Fruit fly (Drosophila melanogaster) whole organism, embryonic: ENCODE measurements around the gene zen2.

Experiments used
- CG11247 ChIP-seq: fragments of 200-800 bp; sonication (Bioruptor generic); IDR thresholded peaks from 2 replicates; pipeline ENCODE4 v1.3.6; 2022; ENCODE audit warnings: missing biosample characterization, missing genetic modification characterization
- CG11504 ChIP-seq: fragments of 200-800 bp; sonication (Bioruptor generic); optimal IDR thresholded peaks from 3 replicates; lab custom pipeline; 2019; ENCODE audit warnings: missing biosample characterization, mild to moderate bottlenecking, missing genetic modification characterization, moderate library complexity
- CG14710 ChIP-seq: fragments of 200-800 bp; sonication (Bioruptor generic); optimal IDR thresholded peaks from 3 replicates; lab custom pipeline; 2019; ENCODE audit warnings: missing biosample characterization, mild to moderate bottlenecking, missing genetic modification characterization, moderate library complexity
- CG14965 ChIP-seq: fragments of 200-800 bp; sonication (Bioruptor generic); optimal IDR thresholded peaks from 2 replicates; lab custom pipeline; 2016; ENCODE audit warnings: missing biosample characterization, missing genetic modification characterization, borderline replicate concordance
- CG15269 ChIP-seq: fragments of 200-800 bp; sonication (Bioruptor generic); optimal IDR thresholded peaks from 2 replicates; lab custom pipeline; 2018; ENCODE audit warnings: missing biosample characterization, mild to moderate bottlenecking, missing genetic modification characterization, moderate library complexity
- CG15514 ChIP-seq: fragments of 200-800 bp; sonication (Bioruptor generic); optimal IDR thresholded peaks from 3 replicates; lab custom pipeline; 2017; ENCODE audit warnings: missing biosample characterization, missing genetic modification characterization, mild to moderate bottlenecking, moderate library complexity, missing genetic modification reagents
- CG18476 ChIP-seq: fragments of 200-800 bp; sonication (Bioruptor generic); optimal IDR thresholded peaks from 2 replicates; lab custom pipeline; 2016; ENCODE audit warnings: missing biosample characterization, mild to moderate bottlenecking, missing genetic modification characterization
- CG18619 ChIP-seq: fragments of 200-800 bp; sonication (Bioruptor generic); optimal IDR thresholded peaks from 3 replicates; lab custom pipeline; 2017; ENCODE audit warnings: missing biosample characterization, mild to moderate bottlenecking, missing genetic modification characterization
- CG30403 ChIP-seq: fragments of 200-800 bp; sonication (Bioruptor generic); optimal IDR thresholded peaks from 3 replicates; lab custom pipeline; 2016; ENCODE audit warnings: missing biosample characterization, missing genetic modification characterization
- CG31388 ChIP-seq: fragments of 200-800 bp; sonication (Bioruptor generic); optimal IDR thresholded peaks from 2 replicates; lab custom pipeline; 2016; ENCODE audit warnings: missing biosample characterization, missing genetic modification characterization
- CG32767 ChIP-seq: fragments of 200-800 bp; sonication (Bioruptor generic); IDR thresholded peaks from 2 replicates; pipeline ENCODE4 v1.3.6; 2022; ENCODE audit warnings: missing biosample characterization, missing genetic modification characterization
- CG32772 ChIP-seq: fragments of 200-800 bp; sonication (Bioruptor generic); IDR thresholded peaks from 2 replicates; pipeline ENCODE4 v1.3.6; 2022; ENCODE audit warnings: missing biosample characterization, missing genetic modification characterization
- CG33213 ChIP-seq: fragments of 200-800 bp; sonication (Bioruptor generic); optimal IDR thresholded peaks from 3 replicates; lab custom pipeline; 2016; ENCODE audit warnings: missing biosample characterization, missing genetic modification characterization
- CG3726 ChIP-seq: fragments of 200-800 bp; sonication (Bioruptor generic); IDR thresholded peaks from 3 replicates; pipeline ENCODE4, ENCODE4 v1.3.6; 2022; ENCODE audit warnings: missing biosample characterization, missing genetic modification characterization
- CG4820 ChIP-seq: fragments of 200-800 bp; sonication (Bioruptor generic); optimal IDR thresholded peaks from 3 replicates; lab custom pipeline; 2016; ENCODE audit warnings: missing biosample characterization, missing genetic modification characterization
- CG6854 ChIP-seq: fragments of 200-800 bp; sonication (Bioruptor generic); optimal IDR thresholded peaks from 3 replicates; lab custom pipeline; 2017; ENCODE audit warnings: missing biosample characterization, mild to moderate bottlenecking, missing genetic modification characterization
- CG7357 ChIP-seq: fragments of 200-800 bp; sonication (Bioruptor generic); IDR thresholded peaks from 3 replicates; pipeline ENCODE4 v1.3.6; 2022; ENCODE audit warnings: missing biosample characterization, missing genetic modification characterization
- CG9876 ChIP-seq: fragments of 200-800 bp; sonication (Bioruptor generic); optimal IDR thresholded peaks from 2 replicates; lab custom pipeline; 2016; ENCODE audit warnings: missing biosample characterization, missing genetic modification characterization
- Deaf1 ChIP-seq: fragments of 200-800 bp; optimal IDR thresholded peaks from 3 replicates; lab custom pipeline; 2019; ENCODE audit warnings: missing biosample characterization, mild to moderate bottlenecking, missing genetic modification characterization, moderate library complexity
- E2f1 ChIP-seq: fragments of 200-800 bp; sonication (Bioruptor generic); IDR thresholded peaks from 2 replicates; pipeline ENCODE4 v1.3.6; 2022; ENCODE audit warnings: missing biosample characterization, missing genetic modification characterization
- ERR ChIP-seq: fragments of 200-800 bp; sonication (Bioruptor generic); optimal IDR thresholded peaks from 2 replicates; lab custom pipeline; 2016; ENCODE audit warnings: missing biosample characterization, missing genetic modification characterization
- HLHmδ ChIP-seq: fragments of 200-800 bp; sonication (Bioruptor generic); optimal IDR thresholded peaks from 2 replicates; lab custom pipeline; 2018; ENCODE audit warnings: missing biosample characterization, mild to moderate bottlenecking, missing genetic modification characterization, moderate library complexity
- Hmx ChIP-seq: fragments of 200-800 bp; sonication (Bioruptor generic); optimal IDR thresholded peaks from 2 replicates; lab custom pipeline; 2016; ENCODE audit warnings: missing biosample characterization, missing genetic modification characterization
- Jarid2 ChIP-seq: fragments of 200-800 bp; sonication (Bioruptor generic); optimal IDR thresholded peaks from 3 replicates; lab custom pipeline; 2017; ENCODE audit warnings: mild to moderate bottlenecking, missing biosample characterization, missing genetic modification reagents, missing genetic modification characterization
- Lpt ChIP-seq: fragments of >200 bp; optimal IDR thresholded peaks from 2 replicates; lab custom pipeline; 2018; ENCODE audit warnings: missing biosample characterization, missing genetic modification characterization
- Myb ChIP-seq: fragments of 200-800 bp; sonication (Bioruptor generic); optimal IDR thresholded peaks from 2 replicates; lab custom pipeline; 2016; ENCODE audit warnings: missing biosample characterization, missing genetic modification characterization
- Opbp ChIP-seq: fragments of 200-800 bp; sonication (Bioruptor generic); IDR thresholded peaks from 3 replicates; pipeline ENCODE4 v1.3.6; 2022; ENCODE audit warnings: missing biosample characterization, missing genetic modification characterization; ENCODE audit not compliant: partially characterized antibody
- Rx ChIP-seq: fragments of 200-800 bp; sonication (Bioruptor generic); IDR thresholded peaks from 2 replicates; pipeline ENCODE4 v1.3.6; 2022; ENCODE audit warnings: missing biosample characterization, missing genetic modification characterization
- Xrp1 ChIP-seq: fragments of 200-800 bp; sonication (Bioruptor generic); IDR thresholded peaks from 2 replicates; pipeline ENCODE4 v1.3.6; 2022; ENCODE audit warnings: missing biosample characterization, missing genetic modification characterization
- ap ChIP-seq: fragments of 200-800 bp; sonication (Bioruptor generic); IDR thresholded peaks from 2 replicates; pipeline ENCODE4 v1.3.6; 2022; ENCODE audit warnings: missing biosample characterization, missing genetic modification characterization
- az2 ChIP-seq: fragments of 200-800 bp; sonication (Bioruptor generic); optimal IDR thresholded peaks from 3 replicates; lab custom pipeline; 2016; ENCODE audit warnings: missing biosample characterization, missing genetic modification characterization
- bab2 ChIP-seq: fragments of 200-800 bp; sonication (Bioruptor generic); optimal IDR thresholded peaks from 2 replicates; lab custom pipeline; 2016; ENCODE audit warnings: missing biosample characterization, missing genetic modification characterization
- crp ChIP-seq, 2 experiments: fragments of 200-800 bp; sonication (Bioruptor generic); optimal IDR thresholded peaks; 2 replicates in 1 of 2; 3 replicates in 1 of 2; lab custom pipeline; 2017; ENCODE audit warnings: missing biosample characterization in 2 of 2, missing genetic modification characterization in 2 of 2, mild to moderate bottlenecking in 1 of 2, moderate library complexity in 1 of 2
- disco-r ChIP-seq: fragments of 200-800 bp; sonication (Bioruptor generic); optimal IDR thresholded peaks from 2 replicates; lab custom pipeline; 2016; ENCODE audit warnings: missing biosample characterization, missing genetic modification characterization
- dmrt11E ChIP-seq: fragments of 200-800 bp; sonication (Bioruptor generic); optimal IDR thresholded peaks from 3 replicates; lab custom pipeline; 2018; ENCODE audit warnings: missing biosample characterization, mild to moderate bottlenecking, missing genetic modification characterization, moderate library complexity
- ewg ChIP-seq: fragments of 200-800 bp; sonication (Bioruptor generic); optimal IDR thresholded peaks from 3 replicates; lab custom pipeline; 2017; ENCODE audit warnings: mild to moderate bottlenecking, missing biosample characterization, missing genetic modification reagents, missing genetic modification characterization
- ham ChIP-seq: fragments of 200-800 bp; sonication (Bioruptor generic); IDR thresholded peaks from 2 replicates; pipeline ENCODE4 v1.3.6; 2022; ENCODE audit warnings: missing biosample characterization, missing genetic modification characterization
- jing ChIP-seq: fragments of 200-800 bp; sonication (Bioruptor generic); optimal IDR thresholded peaks from 2 replicates; lab custom pipeline; 2018; ENCODE audit warnings: missing biosample characterization, mild to moderate bottlenecking, missing genetic modification characterization
- ken ChIP-seq: fragments of 200-800 bp; sonication (Bioruptor generic); IDR thresholded peaks from 3 replicates; pipeline ENCODE4 v1.3.6; 2022; ENCODE audit warnings: missing biosample characterization, missing genetic modification characterization
- klu ChIP-seq: fragments of 200-800 bp; sonication (Bioruptor generic); IDR thresholded peaks from 2 replicates; pipeline ENCODE4 v1.3.6; 2022; ENCODE audit warnings: missing biosample characterization, missing genetic modification characterization
- mld ChIP-seq: fragments of 200-800 bp; sonication (Bioruptor generic); IDR thresholded peaks from 3 replicates; pipeline ENCODE4 v1.3.6; 2022; ENCODE audit warnings: missing biosample characterization, missing genetic modification characterization; ENCODE audit not compliant: partially characterized antibody
- org-1 ChIP-seq: fragments of 200-800 bp; sonication (Bioruptor generic); optimal IDR thresholded peaks from 2 replicates; lab custom pipeline; 2017; ENCODE audit warnings: missing biosample characterization, missing genetic modification characterization
- pb ChIP-seq: fragments of 200-800 bp; sonication (Bioruptor generic); optimal IDR thresholded peaks from 3 replicates; lab custom pipeline; 2016; ENCODE audit warnings: missing biosample characterization, missing genetic modification characterization
- prd ChIP-seq, 3 experiments: fragments of >200 bp in 2 of 3; fragments of 200-800 bp in 1 of 3; sonication (Bioruptor generic) in 1 of 3; optimal IDR thresholded peaks in 2 of 3; IDR thresholded peaks in 1 of 3; 2 replicates in 2 of 3; 3 replicates in 1 of 3; pipeline versions ENCODE4 v1.3.6 to Lab custom; 2017 to 2022; ENCODE audit warnings: missing biosample characterization in 1 of 3, missing genetic modification characterization in 1 of 3
- pros ChIP-seq: fragments of 200-800 bp; sonication (Bioruptor generic); optimal IDR thresholded peaks from 3 replicates; lab custom pipeline; 2019; ENCODE audit warnings: missing biosample characterization, mild to moderate bottlenecking, missing genetic modification characterization, moderate library complexity
- row ChIP-seq: fragments of 200-800 bp; sonication (Bioruptor generic); IDR thresholded peaks from 3 replicates; pipeline ENCODE4 v1.3.6; 2022; ENCODE audit warnings: missing biosample characterization, missing genetic modification characterization
- stc ChIP-seq: fragments of 200-800 bp; sonication (Bioruptor generic); IDR thresholded peaks from 2 replicates; pipeline ENCODE4 v1.3.6; 2022; ENCODE audit warnings: missing biosample characterization, missing genetic modification characterization
- toy ChIP-seq: fragments of 200-800 bp; sonication (Bioruptor generic); IDR thresholded peaks from 2 replicates; pipeline ENCODE4 v1.3.6; 2022; ENCODE audit warnings: missing biosample characterization, missing genetic modification characterization
- tx ChIP-seq: fragments of 200-800 bp; sonication (Bioruptor generic); optimal IDR thresholded peaks from 2 replicates; lab custom pipeline; 2016; ENCODE audit warnings: missing biosample characterization, missing genetic modification characterization
- vfl ChIP-seq: fragments of 200-800 bp; sonication (Bioruptor generic); optimal IDR thresholded peaks from 2 replicates; lab custom pipeline; 2016; ENCODE audit warnings: missing biosample characterization, missing genetic modification characterization

Gene zen2

dm6 chr3R:6762794-6763407 lies 19.0 kb upstream of the zen2 start (continued):
- TF ChIP-seq CG32767 (GFP tag; lab: Robert Waterston, UW) (peak; percentile 77), E2f1 (GFP tag; lab: Robert Waterston, UW) (peak; percentile 76), Xrp1 (peak; percentile 94), CG4820 (GFP tag; lab: Kevin White, UChicago) (peak; percentile 89), CG15269 (tag; lab: Kevin White, UChicago) (peak; percentile 74), dmrt11E (tag; lab: Kevin White, UChicago) (peak; percentile 99), crp (GFP tag; optimal IDR thresholded peaks at IDR 0.05; lab: Kevin White, UChicago) (peak in 1 of 2 experiments; percentile 17), toy (no peak), jing (GFP tag; lab: Kevin White, UChicago) (peak; percentile 12), CG6854 (GFP tag; lab: Kevin White, UChicago) (peak; percentile 38), CG14710 (tag; lab: Kevin White, UChicago) (peak; percentile 98), klu (no peak; the same call in 1 of the 2 replicates), mld (GFP tag; lab: Robert Waterston, UW) (no peak), row (GFP tag; lab: Robert Waterston, UW) (peak; percentile 80), ken (no peak), CG9876 (GFP tag; lab: Kevin White, UChicago) (no peak), prd (optimal IDR thresholded peaks at IDR 0.05; lab: Kevin White, UChicago) (no peak), prd (GFP tag; IDR thresholded peaks at IDR 0.05; lab: Robert Waterston, UW) (peak; percentile 89), Hmx (GFP tag; lab: Kevin White, UChicago) (no peak), CG18476 (peak; percentile 40), Opbp (GFP tag; lab: Robert Waterston, UW) (no peak), CG7357 (GFP tag; lab: Robert Waterston, UW) (no peak; the same call in 2 of the 3 replicates), disco-r (GFP tag; lab: Kevin White, UChicago) (no peak), CG18619 (GFP tag; lab: Kevin White, UChicago) (peak; percentile 70), Lpt (GFP tag; lab: Kevin White, UChicago) (no peak), CG32772 (GFP tag; lab: Robert Waterston, UW) (peak; percentile 72), az2 (peak; percentile 90), ap (GFP tag; lab: Robert Waterston, UW) (0 out of 2 replicates have a peak, but pooled peaks have one; percentile 9), Deaf1 (peak; percentile 67), CG3726 (GFP tag; lab: Robert Waterston, UW) (no peak; the same call in 2 of the 3 replicates), Myb (GFP tag; lab: Kevin White, UChicago) (peak; percentile 0), Jarid2 (peak; percentile 17), pros (GFP tag; lab: Kevin White, UChicago) (peak; percentile 90), CG14965 (GFP tag; lab: Kevin White, UChicago) (no peak), Rx (GFP tag; lab: Robert Waterston, UW) (no peak), CG11504 (tag; lab: Kevin White, UChicago) (peak; percentile 87), bab2 (GFP tag; lab: Kevin White, UChicago) (peak; percentile 57), org-1 (peak; percentile 77), pb (GFP tag; lab: Kevin White, UChicago) (no peak), ewg (GFP tag; lab: Kevin White, UChicago) (peak; percentile 60), CG11247 (GFP tag; lab: Robert Waterston, UW) (0 out of 2 replicates have a peak, but pooled peaks have one; percentile 32), CG30403 (GFP tag; lab: Kevin White, UChicago) (peak; percentile 82), CG15514 (no peak), ham (GFP tag; lab: Robert Waterston, UW) (no peak), ERR (GFP tag; lab: Kevin White, UChicago) (no peak), tx (GFP tag; lab: Kevin White, UChicago) (no peak), CG31388 (GFP tag; lab: Kevin White, UChicago) (no peak), vfl (GFP tag; lab: Kevin White, UChicago) (peak; percentile 4), CG33213 (GFP tag; lab: Kevin White, UChicago) (peak; percentile 33), stc (no peak), HLHmδ (peak; percentile 69)
